In the genomic region with DNA sequence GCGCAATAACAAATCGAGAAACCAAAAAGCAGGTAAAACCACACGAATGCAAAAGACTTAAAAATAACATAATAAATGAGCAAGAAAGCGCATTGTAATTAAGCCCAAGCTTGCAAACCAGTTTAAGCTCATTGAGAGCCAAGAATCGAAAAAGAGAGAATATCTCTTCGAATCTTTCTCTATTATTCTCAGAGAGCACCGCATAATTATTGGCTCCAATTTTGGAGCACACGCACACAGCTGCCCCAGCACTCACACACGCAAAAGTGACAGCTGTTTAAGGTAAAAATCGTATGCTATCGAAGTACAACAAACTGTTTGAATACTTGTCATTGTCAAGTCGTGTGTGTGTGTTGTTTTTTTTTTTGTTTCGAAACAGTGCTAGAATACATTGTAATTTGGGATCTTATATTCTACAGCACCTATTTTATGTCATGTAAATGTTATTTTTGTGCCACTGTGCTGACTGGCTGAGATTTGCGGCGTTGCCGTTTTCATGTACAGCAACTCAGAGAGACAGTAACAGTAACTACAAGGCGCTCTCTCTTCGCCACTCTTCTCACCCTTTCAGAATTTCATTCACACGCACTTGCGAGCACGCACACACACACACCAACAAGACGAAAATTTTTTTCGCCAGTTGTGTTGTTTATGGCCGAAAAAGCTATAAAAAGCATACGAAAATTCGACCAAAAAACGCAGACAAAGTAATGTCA, we compare ENCODE assay signal across 6 fruit fly cellular contexts.
TF ChIP-seq lines count a peak whose summit lies in the region.

No protein-coding gene starts in this region.

- no peak for TF ChIP-seq CTCF in whole organism, embryonic (GFP tag; optimal IDR thresholded peaks at IDR 0.05; lab: Kevin White, UChicago)

TF ChIP-seq in whole organism, 6 proteins besides CTCF, POLR2A, EP300 and RAD21:
- TF ChIP-seq Dll (optimal IDR thresholded peaks at IDR 0.05; lab: Kevin White, UChicago) (peak; percentile 66), psq (optimal IDR thresholded peaks at IDR 0.05; lab: Kevin White, UChicago) (no peak)

TF ChIP-seq in whole organism, adult, 20 proteins besides CTCF, POLR2A, EP300 and RAD21:
- no peak for TF ChIP-seq CG5204 (GFP tag; optimal IDR thresholded peaks at IDR 0.05; lab: Kevin White, UChicago)
- TF ChIP-seq tj (GFP tag; optimal IDR thresholded peaks at IDR 0.05; lab: Kevin White, UChicago): peak; percentile 69
- TF ChIP-seq CG14711 (tag; optimal IDR thresholded peaks at IDR 0.05; lab: Kevin White, UChicago): peak; percentile 16

TF ChIP-seq in whole organism, embryonic, 481 proteins besides CTCF, POLR2A, EP300 and RAD21 (continues in another document):
- TF ChIP-seq chinmo (GFP tag; IDR thresholded peaks at IDR 0.05; lab: Robert Waterston, UW; ENCODE audit: partially characterized antibody) (0 out of 4 replicates have a peak, but pooled peaks have one; percentile 58), Hmr (GFP tag; optimal IDR thresholded peaks at IDR 0.05; lab: Kevin White, UChicago) (peak; percentile 64), pros (GFP tag; optimal IDR thresholded peaks at IDR 0.05; lab: Kevin White, UChicago) (peak; percentile 82), CG12155 (GFP tag; optimal IDR thresholded peaks at IDR 0.05; lab: Kevin White, UChicago) (peak; percentile 46), eve (GFP tag; optimal IDR thresholded peaks at IDR 0.05; lab: Kevin White, UChicago) (peak in 1 of 2 experiments; percentile 76), Taf1 (GFP tag; IDR thresholded peaks at IDR 0.05; lab: Robert Waterston, UW) (peak; percentile 65), emc (GFP tag; optimal IDR thresholded peaks at IDR 0.05; lab: Kevin White, UChicago) (no peak), Pdp1 (GFP tag; optimal IDR thresholded peaks at IDR 0.05; lab: Kevin White, UChicago) (peak; percentile 26 to 43), CG3847 (GFP tag; IDR thresholded peaks at IDR 0.05; lab: Robert Waterston, UW) (no peak; the same call in 1 of the 2 replicates), CG15269 (tag; optimal IDR thresholded peaks at IDR 0.05; lab: Kevin White, UChicago) (peak; percentile 57), Aef1 (GFP tag; IDR thresholded peaks at IDR 0.05; lab: Robert Waterston, UW) (peak; percentile 55), CG13287 (GFP tag; IDR thresholded peaks at IDR 0.05; lab: Robert Waterston, UW; ENCODE audit: partially characterized antibody) (peak; percentile 16; the same call in 1 of the 2 replicates), oc (tag; optimal IDR thresholded peaks at IDR 0.05; lab: Kevin White, UChicago) (peak; percentile 24), CG17328 (GFP tag; IDR thresholded peaks at IDR 0.05; lab: Robert Waterston, UW) (peak; percentile 60), CG13424 (tag; optimal IDR thresholded peaks at IDR 0.05; lab: Kevin White, UChicago) (peak; percentile 21), dysf (GFP tag; IDR thresholded peaks at IDR 0.05; lab: Robert Waterston, UW) (peak; percentile 67; the same call in 2 of the 3 replicates), cad (GFP tag; optimal IDR thresholded peaks at IDR 0.05; lab: Kevin White, UChicago) (no peak)

TF ChIP-seq in whole organism, prepupa, 60 proteins besides CTCF, POLR2A, EP300 and RAD21 (continues in another document):
- TF ChIP-seq CG15336 (GFP tag; IDR thresholded peaks at IDR 0.05; lab: Robert Waterston, UW): peak; percentile 85
- peak; percentile 91 for TF ChIP-seq CG6163 (GFP tag; IDR thresholded peaks at IDR 0.05; lab: Robert Waterston, UW)
- peak; percentile 78 for TF ChIP-seq net (GFP tag; optimal IDR thresholded peaks at IDR 0.05; lab: Kevin White, UChicago)
- TF ChIP-seq fd85E (GFP tag; optimal IDR thresholded peaks at IDR 0.05; lab: Kevin White, UChicago): peak; percentile 32
- peak; percentile 89 for TF ChIP-seq Sox102F (GFP tag; optimal IDR thresholded peaks at IDR 0.05; lab: Kevin White, UChicago)
- peak; percentile 34 for TF ChIP-seq spab (GFP tag; optimal IDR thresholded peaks at IDR 0.05; lab: Kevin White, UChicago)
- peak; percentile 71 for TF ChIP-seq OdsH (GFP tag; optimal IDR thresholded peaks at IDR 0.05; lab: Kevin White, UChicago)
- peak; percentile 68 for TF ChIP-seq CG6276 (GFP tag; optimal IDR thresholded peaks at IDR 0.05; lab: Kevin White, UChicago)
- peak; percentile 74 for TF ChIP-seq Ets21C (GFP tag; optimal IDR thresholded peaks at IDR 0.05; lab: Kevin White, UChicago)
- TF ChIP-seq CG8319 (GFP tag; optimal IDR thresholded peaks at IDR 0.05; lab: Kevin White, UChicago): peak; percentile 66
- peak; percentile 12 for TF ChIP-seq fd59A (GFP tag; optimal IDR thresholded peaks at IDR 0.05; lab: Kevin White, UChicago)
- peak; percentile 31 for TF ChIP-seq Ets96B (tag; optimal IDR thresholded peaks at IDR 0.05; lab: Kevin White, UChicago)
- peak; percentile 60 for TF ChIP-seq CG7368 (GFP tag; optimal IDR thresholded peaks at IDR 0.05; lab: Kevin White, UChicago)
- TF ChIP-seq CG8632 (GFP tag; optimal IDR thresholded peaks at IDR 0.05; lab: Kevin White, UChicago): peak; percentile 78
- TF ChIP-seq Hr38 (GFP tag; optimal IDR thresholded peaks at IDR 0.05; lab: Kevin White, UChicago): no peak
- peak; percentile 80 for TF ChIP-seq CG34406 (GFP tag; optimal IDR thresholded peaks at IDR 0.05; lab: Kevin White, UChicago)
- peak; percentile 27 for TF ChIP-seq CG4318 (GFP tag; optimal IDR thresholded peaks at IDR 0.05; lab: Kevin White, UChicago)
- peak; percentile 7 for TF ChIP-seq Blimp-1 (GFP tag; optimal IDR thresholded peaks at IDR 0.05; lab: Kevin White, UChicago)
- peak; percentile 81 for TF ChIP-seq cyc (GFP tag; optimal IDR thresholded peaks at IDR 0.05; lab: Kevin White, UChicago)
- peak; percentile 87 for TF ChIP-seq Eip75B (GFP tag; optimal IDR thresholded peaks at IDR 0.05; lab: Kevin White, UChicago)

TF ChIP-seq in whole organism, pupa, 21 proteins besides CTCF, POLR2A, EP300 and RAD21:
- TF ChIP-seq CG14655 (GFP tag; optimal IDR thresholded peaks at IDR 0.05; lab: Kevin White, UChicago) (peak; percentile 79), CG12605 (GFP tag; IDR thresholded peaks at IDR 0.05; lab: Robert Waterston, UW) (peak; percentile 77), Snoo (tag; optimal IDR thresholded peaks at IDR 0.05; lab: Kevin White, UChicago) (peak; percentile 66), CG10348 (GFP tag; IDR thresholded peaks at IDR 0.05; lab: Robert Waterston, UW) (no peak), CG32121 (GFP tag; IDR thresholded peaks at IDR 0.05; lab: Robert Waterston, UW) (peak; percentile 63), Pif1B (GFP tag; optimal IDR thresholded peaks at IDR 0.05; lab: Kevin White, UChicago) (peak; percentile 91), EcR (GFP tag; optimal IDR thresholded peaks at IDR 0.05; lab: Kevin White, UChicago) (peak; percentile 7), CG8301 (tag; optimal IDR thresholded peaks at IDR 0.05; lab: Kevin White, UChicago) (peak; percentile 73), Ets98B (GFP tag; IDR thresholded peaks at IDR 0.05; lab: Robert Waterston, UW) (peak; percentile 83), D1 (tag; optimal IDR thresholded peaks at IDR 0.05; lab: Kevin White, UChicago) (peak; percentile 39), CG9948 (tag; optimal IDR thresholded peaks at IDR 0.05; lab: Kevin White, UChicago) (peak; percentile 61), CG4496 (GFP tag; IDR thresholded peaks at IDR 0.05; lab: Robert Waterston, UW) (peak; percentile 88), CG15710 (tag; optimal IDR thresholded peaks at IDR 0.05; lab: Kevin White, UChicago) (peak; percentile 52), rn (GFP tag; IDR thresholded peaks at IDR 0.05; lab: Robert Waterston, UW) (peak; percentile 75), fd96Ca (GFP tag; IDR thresholded peaks at IDR 0.05; lab: Robert Waterston, UW) (peak; percentile 89), CG34367 (tag; optimal IDR thresholded peaks at IDR 0.05; lab: Kevin White, UChicago) (peak; percentile 36), gl (tag; optimal IDR thresholded peaks at IDR 0.05; lab: Kevin White, UChicago) (peak; percentile 12), CG17806 (tag; optimal IDR thresholded peaks at IDR 0.05; lab: Kevin White, UChicago) (peak; percentile 66), CG8159 (tag; optimal IDR thresholded peaks at IDR 0.05; lab: Kevin White, UChicago) (peak; percentile 68), Pif1A (GFP tag; optimal IDR thresholded peaks at IDR 0.05; lab: Kevin White, UChicago) (peak; percentile 90), CG13204 (GFP tag; optimal IDR thresholded peaks at IDR 0.05; lab: Kevin White, UChicago) (peak; percentile 8)

TF ChIP-seq in whole organism, wandering third instar larva, 38 proteins besides CTCF, POLR2A, EP300 and RAD21 (continues in another document):
- TF ChIP-seq Sp1 (GFP tag; optimal IDR thresholded peaks at IDR 0.05; lab: Kevin White, UChicago): peak; percentile 35
- peak; percentile 23 for TF ChIP-seq Vsx2 (GFP tag; optimal IDR thresholded peaks at IDR 0.05; lab: Kevin White, UChicago; ENCODE audit: partially characterized antibody)
- no peak for TF ChIP-seq jim (GFP tag; optimal IDR thresholded peaks at IDR 0.05; lab: Kevin White, UChicago)
- TF ChIP-seq dl (GFP tag; optimal IDR thresholded peaks at IDR 0.05; lab: Kevin White, UChicago; ENCODE audit: insufficient read depth in 1 of 2, partially characterized antibody in 2 of 2): peak; percentile 29 to 63
- no peak for TF ChIP-seq GATAd (GFP tag; optimal IDR thresholded peaks at IDR 0.05; lab: Kevin White, UChicago)
- TF ChIP-seq pan (optimal IDR thresholded peaks at IDR 0.05; lab: Kevin White, UChicago): no peak
- TF ChIP-seq OdsH (GFP tag; optimal IDR thresholded peaks at IDR 0.05; lab: Kevin White, UChicago): peak; percentile 76
- no peak for TF ChIP-seq Abd-B (GFP tag; optimal IDR thresholded peaks at IDR 0.05; lab: Kevin White, UChicago)
- TF ChIP-seq dsf (GFP tag; optimal IDR thresholded peaks at IDR 0.05; lab: Kevin White, UChicago; ENCODE audit: borderline replicate concordance): no peak
- peak; percentile 81 for TF ChIP-seq rgr (GFP tag; optimal IDR thresholded peaks at IDR 0.05; lab: Kevin White, UChicago)
- TF ChIP-seq ey (GFP tag; optimal IDR thresholded peaks at IDR 0.05; lab: Kevin White, UChicago): peak; percentile 79
- TF ChIP-seq Dif (GFP tag; optimal IDR thresholded peaks at IDR 0.05; lab: Kevin White, UChicago; ENCODE audit: partially characterized antibody): peak; percentile 70
- TF ChIP-seq foxo (GFP tag; optimal IDR thresholded peaks at IDR 0.05; lab: Kevin White, UChicago): peak in 1 of 2 experiments; percentile 84
- no peak for TF ChIP-seq Dfd (GFP tag; optimal IDR thresholded peaks at IDR 0.05; lab: Kevin White, UChicago)
- TF ChIP-seq Myc (optimal IDR thresholded peaks at IDR 0.05; lab: Kevin White, UChicago): no peak
- no peak for TF ChIP-seq Mio (GFP tag; optimal IDR thresholded peaks at IDR 0.05; lab: Kevin White, UChicago)
- TF ChIP-seq sv (GFP tag; optimal IDR thresholded peaks at IDR 0.05; lab: Kevin White, UChicago): no peak
- peak; percentile 31 for TF ChIP-seq dmrt93B (GFP tag; optimal IDR thresholded peaks at IDR 0.05; lab: Kevin White, UChicago)
- TF ChIP-seq tai (GFP tag; optimal IDR thresholded peaks at IDR 0.05; lab: Kevin White, UChicago): no peak
- peak; percentile 85 for TF ChIP-seq psq (GFP tag; optimal IDR thresholded peaks at IDR 0.05; lab: Kevin White, UChicago)
- peak; percentile 28 for TF ChIP-seq HLH106 (tag; optimal IDR thresholded peaks at IDR 0.05; lab: Kevin White, UChicago)
- no peak for TF ChIP-seq lola (GFP tag; optimal IDR thresholded peaks at IDR 0.05; lab: Kevin White, UChicago)
- TF ChIP-seq brk (GFP tag; optimal IDR thresholded peaks at IDR 0.05; lab: Kevin White, UChicago): peak; percentile 42
